Worm (Caenorhabditis elegans): ENCODE results near the gene F36A4.3.

DNA sequence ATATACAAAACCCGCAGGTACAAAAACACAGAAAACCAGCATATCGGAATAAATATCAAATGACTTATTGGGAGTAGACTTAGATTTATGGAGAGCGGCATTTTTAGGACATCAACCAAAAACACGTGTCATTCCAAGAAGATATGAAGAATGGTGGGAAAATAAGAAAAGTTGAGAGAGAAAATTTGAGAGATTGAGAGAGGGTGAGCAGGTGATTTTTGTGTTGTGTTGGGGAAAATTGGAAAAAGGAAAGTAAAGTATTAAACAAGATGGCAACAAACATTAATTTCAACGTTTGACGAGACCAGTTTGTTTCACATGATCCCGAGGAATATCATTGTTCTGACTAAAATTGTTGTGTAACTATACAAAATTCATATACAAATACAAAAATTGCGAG, 18.9 kb downstream of the F36A4.3 start, which contains the start of gene srv-4:
- no peak for TF ChIP-seq ceh-22 (tag; optimal IDR thresholded peaks at IDR 0.05)
- TF ChIP-seq pax-1 (tag; optimal IDR thresholded peaks at IDR 0.05): no peak
- no peak for TF ChIP-seq fkh-10 (GFP tag; optimal IDR thresholded peaks at IDR 0.05)

Data from whole organism, late embryonic.